Fruit fly (Drosophila melanogaster) whole organism, embryonic: ENCODE data around the gene scyl.

Experiments
- Antp ChIP-seq: fragments of 200-800 bp; sonication (Bioruptor generic); optimal IDR thresholded peaks from 3 replicates; lab custom pipeline; 2016; ENCODE audit warnings: missing biosample characterization, missing genetic modification characterization
- CG10321 ChIP-seq: fragments of 200-800 bp; sonication (Bioruptor generic); IDR thresholded peaks from 2 replicates; pipeline ENCODE4 v1.3.6; 2022; ENCODE audit warnings: missing biosample characterization, missing genetic modification characterization
- CG10959 ChIP-seq: fragments of 200-800 bp; sonication (Bioruptor generic); IDR thresholded peaks from 2 replicates; pipeline ENCODE4 v1.3.6; 2022; ENCODE audit warnings: missing biosample characterization, missing genetic modification characterization
- CG11247 ChIP-seq: fragments of 200-800 bp; sonication (Bioruptor generic); IDR thresholded peaks from 2 replicates; pipeline ENCODE4 v1.3.6; 2022; ENCODE audit warnings: missing biosample characterization, missing genetic modification characterization
- CG12299 ChIP-seq: fragments of 200-800 bp; sonication (Bioruptor generic); optimal IDR thresholded peaks from 2 replicates; lab custom pipeline; 2018; ENCODE audit warnings: missing biosample characterization, mild to moderate bottlenecking, missing genetic modification characterization
- CG12391 ChIP-seq: fragments of 200-800 bp; sonication (Bioruptor generic); optimal IDR thresholded peaks from 3 replicates; lab custom pipeline; 2018; ENCODE audit warnings: missing biosample characterization, mild to moderate bottlenecking, missing genetic modification characterization, moderate library complexity
- CG13296 ChIP-seq: fragments of 200-800 bp; sonication (Bioruptor generic); optimal IDR thresholded peaks from 3 replicates; lab custom pipeline; 2018; ENCODE audit warnings: missing biosample characterization, mild to moderate bottlenecking, missing genetic modification characterization
- CG13624 ChIP-seq: fragments of 200-800 bp; sonication (Bioruptor generic); optimal IDR thresholded peaks from 2 replicates; lab custom pipeline; 2016; ENCODE audit warnings: missing biosample characterization, missing genetic modification characterization
- CG13775 ChIP-seq: fragments of 200-800 bp; sonication (Bioruptor generic); optimal IDR thresholded peaks from 3 replicates; lab custom pipeline; 2017; ENCODE audit warnings: missing biosample characterization, mild to moderate bottlenecking, missing genetic modification characterization
- CG1832 ChIP-seq: fragments of 200-800 bp; sonication (Bioruptor generic); optimal IDR thresholded peaks from 2 replicates; lab custom pipeline; 2017; ENCODE audit warnings: missing biosample characterization, mild to moderate bottlenecking, missing genetic modification characterization, inconsistent platforms
- CG18476 ChIP-seq: fragments of 200-800 bp; sonication (Bioruptor generic); optimal IDR thresholded peaks from 2 replicates; lab custom pipeline; 2016; ENCODE audit warnings: missing biosample characterization, mild to moderate bottlenecking, missing genetic modification characterization
- CG2129 ChIP-seq: fragments of 200-800 bp; sonication (Bioruptor generic); IDR thresholded peaks from 2 replicates; pipeline ENCODE4 v1.3.6; 2022; ENCODE audit warnings: missing biosample characterization, missing genetic modification characterization; ENCODE audit not compliant: partially characterized antibody
- CG2712 ChIP-seq: fragments of 200-800 bp; optimal IDR thresholded peaks from 3 replicates; lab custom pipeline; 2019; ENCODE audit warnings: missing biosample characterization, mild to moderate bottlenecking, missing genetic modification characterization, moderate library complexity
- CG31365 ChIP-seq: fragments of 200-800 bp; sonication (Bioruptor generic); optimal IDR thresholded peaks from 2 replicates; lab custom pipeline; 2018; ENCODE audit warnings: missing biosample characterization, mild to moderate bottlenecking, missing genetic modification characterization
- CG31388 ChIP-seq: fragments of 200-800 bp; sonication (Bioruptor generic); optimal IDR thresholded peaks from 2 replicates; lab custom pipeline; 2016; ENCODE audit warnings: missing biosample characterization, missing genetic modification characterization
- CG3163 ChIP-seq: fragments of 200-800 bp; sonication (Bioruptor generic); optimal IDR thresholded peaks from 3 replicates; lab custom pipeline; 2016; ENCODE audit warnings: missing biosample characterization, missing genetic modification characterization
- CG32532 ChIP-seq: fragments of 200-800 bp; sonication (Bioruptor generic); IDR thresholded peaks from 2 replicates; pipeline ENCODE4 v1.3.6; 2022; ENCODE audit warnings: missing biosample characterization, missing genetic modification characterization
- CG32767 ChIP-seq: fragments of 200-800 bp; sonication (Bioruptor generic); IDR thresholded peaks from 2 replicates; pipeline ENCODE4 v1.3.6; 2022; ENCODE audit warnings: missing biosample characterization, missing genetic modification characterization
- CG3281 ChIP-seq: fragments of 200-800 bp; sonication (Bioruptor generic); optimal IDR thresholded peaks from 3 replicates; lab custom pipeline; 2017; ENCODE audit warnings: missing biosample characterization, mild to moderate bottlenecking, missing genetic modification characterization
- CG4730 ChIP-seq: fragments of 200-800 bp; sonication (Bioruptor generic); IDR thresholded peaks from 2 replicates; pipeline ENCODE4 v1.3.6; 2022; ENCODE audit warnings: missing biosample characterization, missing genetic modification characterization
- CG7357 ChIP-seq: fragments of 200-800 bp; sonication (Bioruptor generic); IDR thresholded peaks from 3 replicates; pipeline ENCODE4 v1.3.6; 2022; ENCODE audit warnings: missing biosample characterization, missing genetic modification characterization
- CG8944 ChIP-seq: fragments of 200-800 bp; sonication (Bioruptor generic); optimal IDR thresholded peaks from 3 replicates; lab custom pipeline; 2016; ENCODE audit warnings: missing biosample characterization, missing genetic modification characterization
- CG9609 ChIP-seq: fragments of 200-800 bp; sonication (Bioruptor generic); optimal IDR thresholded peaks from 3 replicates; lab custom pipeline; 2016; ENCODE audit warnings: missing biosample characterization, missing genetic modification characterization
- Chrac-16 ChIP-seq: fragments of 200-800 bp; sonication (Bioruptor generic); optimal IDR thresholded peaks from 3 replicates; lab custom pipeline; 2016; ENCODE audit warnings: missing biosample characterization, missing genetic modification characterization
- HHEX ChIP-seq: fragments of 200-800 bp; sonication (Bioruptor generic); optimal IDR thresholded peaks from 3 replicates; lab custom pipeline; 2017; ENCODE audit warnings: missing biosample characterization, mild to moderate bottlenecking, missing genetic modification characterization, missing genetic modification reagents
- HmgZ ChIP-seq: fragments of 200-800 bp; sonication (Bioruptor generic); optimal IDR thresholded peaks from 2 replicates; lab custom pipeline; 2018; ENCODE audit warnings: missing biosample characterization, mild to moderate bottlenecking, missing genetic modification characterization
- Lpt ChIP-seq: fragments of >200 bp; optimal IDR thresholded peaks from 2 replicates; lab custom pipeline; 2018; ENCODE audit warnings: missing biosample characterization, missing genetic modification characterization
- NC2β ChIP-seq: fragments of 200-800 bp; sonication (Bioruptor generic); optimal IDR thresholded peaks from 2 replicates; lab custom pipeline; 2016; ENCODE audit warnings: missing biosample characterization, missing genetic modification characterization
- Usf ChIP-seq: fragments of 200-800 bp; sonication (Bioruptor generic); optimal IDR thresholded peaks from 2 replicates; lab custom pipeline; 2017; ENCODE audit warnings: missing genotype, missing biosample characterization, missing genetic modification characterization
- bab2 ChIP-seq: fragments of 200-800 bp; sonication (Bioruptor generic); optimal IDR thresholded peaks from 2 replicates; lab custom pipeline; 2016; ENCODE audit warnings: missing biosample characterization, missing genetic modification characterization
- bcd ChIP-seq: fragments of 200-800 bp; sonication (Bioruptor generic); optimal IDR thresholded peaks from 2 replicates; lab custom pipeline; 2017; ENCODE audit warnings: missing biosample characterization, mild to moderate bottlenecking, missing genetic modification characterization
- bigmax ChIP-seq: fragments of 200-800 bp; sonication (Bioruptor generic); optimal IDR thresholded peaks from 2 replicates; lab custom pipeline; 2018; ENCODE audit warnings: missing biosample characterization, mild to moderate bottlenecking, missing genetic modification characterization
- corto ChIP-seq: fragments of 200-800 bp; sonication (Bioruptor generic); optimal IDR thresholded peaks from 2 replicates; lab custom pipeline; 2016; ENCODE audit warnings: missing biosample characterization, mild to moderate bottlenecking, missing genetic modification characterization, moderate library complexity
- croc ChIP-seq: fragments of 200-800 bp; sonication (Bioruptor generic); conservative IDR thresholded peaks from 3 replicates; pipeline ENCODE4 v1.3.6; 2022; ENCODE audit warnings: missing biosample characterization, missing genetic modification characterization
- esg ChIP-seq: fragments of 200-800 bp; sonication (Bioruptor generic); conservative IDR thresholded peaks from 2 replicates; pipeline ENCODE4 v1.3.6; 2022; ENCODE audit warnings: missing biosample characterization, missing genetic modification characterization
- fd102C ChIP-seq: fragments of 200-800 bp; sonication (Bioruptor generic); optimal IDR thresholded peaks from 2 replicates; lab custom pipeline; 2018; ENCODE audit warnings: missing biosample characterization, mild to moderate bottlenecking, missing genetic modification characterization, moderate library complexity
- fd64A ChIP-seq: fragments of 200-800 bp; sonication (Bioruptor generic); optimal IDR thresholded peaks from 3 replicates; lab custom pipeline; 2018; ENCODE audit warnings: missing biosample characterization, mild to moderate bottlenecking, missing genetic modification characterization
- fu2 ChIP-seq: fragments of 200-800 bp; sonication (Bioruptor generic); optimal IDR thresholded peaks from 2 replicates; lab custom pipeline; 2016; ENCODE audit warnings: missing biosample characterization, missing genetic modification characterization
- gem ChIP-seq: fragments of 200-800 bp; sonication (Bioruptor generic); optimal IDR thresholded peaks from 2 replicates; lab custom pipeline; 2019; ENCODE audit warnings: missing biosample characterization, mild to moderate bottlenecking, missing genetic modification characterization, moderate library complexity
- gsb ChIP-seq: fragments of 200-800 bp; sonication (Bioruptor generic); IDR thresholded peaks from 2 replicates; pipeline ENCODE4 v1.3.6; 2022; ENCODE audit warnings: missing biosample characterization, missing genetic modification characterization
- gt ChIP-seq: fragments of 200-800 bp; sonication (Bioruptor generic); IDR thresholded peaks from 2 replicates; pipeline ENCODE4 v1.3.6; 2022; ENCODE audit warnings: missing biosample characterization, missing genetic modification characterization
- hbn ChIP-seq: fragments of 200-800 bp; sonication (Bioruptor generic); IDR thresholded peaks from 2 replicates; pipeline ENCODE4 v1.3.6; 2022; ENCODE audit warnings: missing biosample characterization, missing genetic modification characterization; ENCODE audit not compliant: partially characterized antibody
- jumu ChIP-seq: fragments of 200-800 bp; sonication (Bioruptor generic); optimal IDR thresholded peaks from 3 replicates; lab custom pipeline; 2016; ENCODE audit warnings: missing biosample characterization, missing genetic modification characterization
- lmd ChIP-seq: fragments of 200-800 bp; sonication (Bioruptor generic); IDR thresholded peaks from 2 replicates; pipeline ENCODE4 v1.3.6; 2022; ENCODE audit warnings: missing biosample characterization, missing genetic modification characterization
- peb ChIP-seq: fragments of 200-800 bp; sonication (Bioruptor generic); IDR thresholded peaks from 2 replicates; pipeline ENCODE4 v1.3.6; 2022; ENCODE audit warnings: missing biosample characterization, missing genetic modification characterization
- repo ChIP-seq: fragments of 200-800 bp; sonication (Bioruptor generic); optimal IDR thresholded peaks from 2 replicates; lab custom pipeline; 2016; ENCODE audit warnings: missing biosample characterization, missing genetic modification characterization
- ro ChIP-seq: fragments of 200-800 bp; sonication (Bioruptor generic); IDR thresholded peaks from 2 replicates; pipeline ENCODE4 v1.3.6; 2022; ENCODE audit warnings: missing biosample characterization, missing genetic modification characterization
- sqz ChIP-seq: fragments of 200-800 bp; sonication (Bioruptor generic); optimal IDR thresholded peaks from 3 replicates; lab custom pipeline; 2018; ENCODE audit warnings: missing biosample characterization, mild to moderate bottlenecking, missing genetic modification characterization
- tio ChIP-seq: fragments of 200-800 bp; sonication (Bioruptor generic); optimal IDR thresholded peaks from 2 replicates; lab custom pipeline; 2017; ENCODE audit warnings: missing biosample characterization, missing genetic modification characterization, inconsistent platforms
- toy ChIP-seq: fragments of 200-800 bp; sonication (Bioruptor generic); IDR thresholded peaks from 2 replicates; pipeline ENCODE4 v1.3.6; 2022; ENCODE audit warnings: missing biosample characterization, missing genetic modification characterization
- zfh1 ChIP-seq: fragments of 200-800 bp; sonication (Bioruptor generic); IDR thresholded peaks from 3 replicates; pipeline ENCODE4 v1.3.6; 2022; ENCODE audit warnings: missing biosample characterization, missing genetic modification characterization

Gene scyl

DNA sequence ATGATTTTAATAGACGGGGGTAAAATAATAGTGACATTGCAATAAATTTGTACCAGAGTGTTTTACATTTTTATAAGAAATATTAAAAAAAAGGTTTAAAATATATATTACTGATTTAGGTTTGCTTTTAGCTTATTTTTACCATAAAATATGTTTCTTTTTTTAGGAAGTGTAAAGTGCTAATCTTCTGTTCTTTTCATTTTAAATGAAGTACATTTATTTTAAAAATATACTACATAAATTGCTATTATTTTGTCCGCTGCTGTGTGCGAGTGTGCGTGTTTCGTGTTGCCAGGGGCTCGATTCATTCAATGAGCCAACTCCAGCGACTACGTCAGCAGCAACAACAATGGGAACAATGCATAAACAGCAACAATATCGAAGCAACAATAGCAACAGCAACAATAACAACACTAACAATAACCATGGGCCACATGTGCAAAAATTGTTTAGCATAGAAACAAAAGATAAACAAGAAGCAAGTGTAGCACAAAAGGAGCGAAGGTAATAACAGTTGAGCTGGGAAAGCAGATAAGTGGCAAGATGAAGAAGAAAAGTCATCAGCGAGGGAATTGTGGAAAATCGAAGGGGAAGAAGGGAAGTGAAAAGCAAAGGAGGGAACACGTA lies 9.5 kb downstream of the scyl start (continued):
- TF ChIP-seq fu2 (GFP tag; lab: Kevin White, UChicago) (no peak), CG2712 (tag; lab: Kevin White, UChicago) (peak; percentile 94), hbn (GFP tag; lab: Robert Waterston, UW) (no peak), HmgZ (tag; lab: Kevin White, UChicago) (peak; percentile 21), croc (GFP tag; lab: Robert Waterston, UW) (peak; percentile 79), HHEX (GFP tag; lab: Kevin White, UChicago) (peak; percentile 72), repo (no peak), gsb (GFP tag; lab: Robert Waterston, UW) (peak; percentile 46; the same call in 1 of the 2 replicates), fd64A (GFP tag; lab: Kevin White, UChicago) (no peak), CG13775 (GFP tag; lab: Kevin White, UChicago) (peak; percentile 69), peb (GFP tag; lab: Robert Waterston, UW) (peak; percentile 69; the same call in 1 of the 2 replicates), CG4730 (GFP tag; lab: Robert Waterston, UW) (peak; percentile 83), CG31365 (tag; lab: Kevin White, UChicago) (no peak), bcd (GFP tag; lab: Kevin White, UChicago) (peak; percentile 83), NC2β (no peak), Usf (GFP tag; lab: Kevin White, UChicago) (peak; percentile 54), bigmax (GFP tag; lab: Kevin White, UChicago) (no peak), CG18476 (GFP tag; lab: Kevin White, UChicago) (peak; percentile 13), ro (GFP tag; lab: Robert Waterston, UW) (peak; percentile 60; the same call in 1 of the 2 replicates), corto (GFP tag; lab: Kevin White, UChicago) (peak; percentile 16), esg (peak; percentile 86), CG2129 (GFP tag; lab: Robert Waterston, UW) (no peak), CG1832 (GFP tag; lab: Kevin White, UChicago) (no peak), CG32767 (GFP tag; lab: Robert Waterston, UW) (peak; percentile 91), CG9609 (GFP tag; lab: Kevin White, UChicago) (no peak), CG3281 (GFP tag; lab: Kevin White, UChicago) (peak; percentile 80), tio (peak; percentile 71), bab2 (GFP tag; lab: Kevin White, UChicago) (peak; percentile 3), CG13624 (GFP tag; lab: Kevin White, UChicago) (no peak), CG12299 (tag; lab: Kevin White, UChicago) (peak; percentile 76), jumu (no peak), Chrac-16 (GFP tag; lab: Kevin White, UChicago) (peak; percentile 78), CG13296 (GFP tag; lab: Kevin White, UChicago) (peak; percentile 89), CG12391 (peak; percentile 93), fd102C (GFP tag; lab: Kevin White, UChicago) (peak; percentile 48), zfh1 (peak; percentile 51; the same call in 2 of the 3 replicates), CG7357 (GFP tag; lab: Robert Waterston, UW) (peak; percentile 67), CG10321 (GFP tag; lab: Robert Waterston, UW) (peak; percentile 58; the same call in 1 of the 2 replicates), CG11247 (no peak), CG31388 (GFP tag; lab: Kevin White, UChicago) (peak; percentile 19), sqz (GFP tag; lab: Kevin White, UChicago) (peak; percentile 81), gt (GFP tag; lab: Robert Waterston, UW) (peak; percentile 78), CG32532 (peak; percentile 75), Antp (GFP tag; lab: Kevin White, UChicago) (peak; percentile 6), CG8944 (GFP tag; lab: Kevin White, UChicago) (no peak), CG10959 (GFP tag; lab: Robert Waterston, UW) (peak; percentile 69), CG3163 (GFP tag; lab: Kevin White, UChicago) (no peak), toy (GFP tag; lab: Robert Waterston, UW) (peak; percentile 67; the same call in 1 of the 2 replicates), gem (tag; lab: Kevin White, UChicago) (peak; percentile 95), Lpt (no peak), lmd (GFP tag; lab: Robert Waterston, UW) (peak; percentile 88)
